Fruit fly (Drosophila melanogaster) S2 (cell line): ENCODE data around the gene Or33b.

ENCODE experiments used
- CG8478 ChIP-seq: fragments of >200 bp; optimal IDR thresholded peaks from 2 replicates; lab custom pipeline; 2018
- CTCF ChIP-seq, 2 experiments: fragments of >200 bp; optimal IDR thresholded peaks; 2 replicates each; lab custom pipeline; 2018

dm6 chr2L:11948479-11948878 lies 12.5 kb downstream of the Or33b start:
- TF ChIP-seq CTCF (optimal IDR thresholded peaks at IDR 0.05; lab: Kevin White, UChicago) (peak; percentile 25 to 57), CG8478 (lab: Kevin White, UChicago) (no peak)
